Worm (Caenorhabditis elegans): ENCODE measurements around the gene ucp-4.

Gene ucp-4

DNA sequence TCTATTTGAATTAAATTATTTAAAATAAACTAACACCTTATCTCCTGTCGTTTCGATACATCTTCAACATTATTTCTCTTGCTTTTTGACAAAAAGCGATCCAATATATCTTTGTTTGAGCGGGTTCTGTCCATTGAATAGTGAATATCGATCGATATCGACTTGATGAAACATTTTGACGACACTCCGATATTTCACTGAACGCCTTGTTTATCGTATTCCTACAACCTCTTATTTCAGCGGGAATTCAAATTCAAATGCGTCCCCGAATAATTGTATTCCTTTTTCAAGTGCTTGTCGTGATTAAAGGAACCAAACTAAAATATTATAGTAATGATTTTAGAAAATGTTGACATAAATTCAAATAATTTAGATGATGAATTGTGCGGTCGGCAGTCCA lies 12.7 kb downstream of the ucp-4 start, which contains the start of the genes K07B1.7 and try-5 (continued):
- TF ChIP-seq Y67H2A.10 (GFP tag; conservative IDR thresholded peaks at IDR 0.05) (no peak), K12H6.12 (tag; optimal IDR thresholded peaks at IDR 0.05) (no peak), lin-26 (GFP tag; IDR thresholded peaks at IDR 0.05) (no peak), T07F8.4 (tag; optimal IDR thresholded peaks at IDR 0.05) (no peak), F37B4.10 (GFP tag; IDR thresholded peaks at IDR 0.05) (no peak), hmg-1.2 (GFP tag; IDR thresholded peaks at IDR 0.05) (no peak), B0261.1 (tag; optimal IDR thresholded peaks at IDR 0.05) (no peak), fkh-3 (tag; optimal IDR thresholded peaks at IDR 0.05) (no peak), efl-1 (GFP tag; optimal IDR thresholded peaks at IDR 0.05) (peak; percentile 68), F39B2.1 (GFP tag; IDR thresholded peaks at IDR 0.05) (no peak), lin-40 (tag; optimal IDR thresholded peaks at IDR 0.05) (no peak)

ce11 chrV:9349687-9350086 lies 15.6 kb downstream of the ucp-4 start, which contains the start of gene srx-47:
TSS of gene srx-47 (plus strand) at chrV:9349987.
- TF ChIP-seq lin-26 (GFP tag; IDR thresholded peaks at IDR 0.05) (no peak), C06A6.2 (GFP tag; conservative IDR thresholded peaks at IDR 0.05) (no peak), dpff-1 (tag; optimal IDR thresholded peaks at IDR 0.05) (no peak)

DNA sequence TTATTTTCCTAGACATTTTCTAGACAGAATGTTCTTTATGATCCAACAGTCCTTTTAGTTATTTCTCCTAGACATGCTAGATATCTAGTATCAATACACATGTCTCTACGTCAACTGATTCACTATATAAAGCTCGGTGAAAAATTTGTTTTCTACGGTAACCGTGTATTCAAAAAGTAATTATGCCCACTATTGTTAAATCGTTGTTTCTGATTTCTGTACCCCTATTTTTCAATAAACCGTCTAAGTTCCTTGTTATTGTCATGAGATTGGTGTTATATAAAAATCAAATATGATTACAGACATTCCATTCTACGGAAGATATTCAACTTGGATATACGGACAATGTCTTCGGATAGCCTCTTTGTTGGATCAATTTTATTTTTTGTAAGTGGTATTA lies 18.8 kb downstream of the ucp-4 start, which contains the start of gene srx-46:
Gene srx-46, plus strand, starts transcription at position 301 of the 400 bp plus-strand sequence.
- TF ChIP-seq snpc-4 (GFP tag; optimal IDR thresholded peaks at IDR 0.05), result no peak
- TF ChIP-seq snpc-4 (tag; optimal IDR thresholded peaks at IDR 0.05), result no peak
- no peak for TF ChIP-seq pha-4 (tag; optimal IDR thresholded peaks at IDR 0.05)
- no peak for TF ChIP-seq let-607 (tag; optimal IDR thresholded peaks at IDR 0.05)
- no peak for TF ChIP-seq tbp1 (GFP tag; optimal IDR thresholded peaks at IDR 0.05)
- TF ChIP-seq dox-1 (GFP tag; IDR thresholded peaks at IDR 0.05), result no peak
- no peak for TF ChIP-seq nfya-1 (tag; optimal IDR thresholded peaks at IDR 0.05; ENCODE audit: borderline replicate concordance, insufficient read depth)
- TF ChIP-seq akir-1 (GFP tag; optimal IDR thresholded peaks at IDR 0.05), result no peak
- no peak for TF ChIP-seq nhr-120 (GFP tag; IDR thresholded peaks at IDR 0.05)
- no peak for TF ChIP-seq repo-1 (tag; optimal IDR thresholded peaks at IDR 0.05)
- TF ChIP-seq B0035.1 (tag; optimal IDR thresholded peaks at IDR 0.05), result no peak
- no peak for TF ChIP-seq Y95B8A.8 (GFP tag; IDR thresholded peaks at IDR 0.05)
- no peak for TF ChIP-seq mxl-1 (tag; optimal IDR thresholded peaks at IDR 0.05)
- TF ChIP-seq attf-6 (GFP tag; IDR thresholded peaks at IDR 0.05), result no peak
- no peak for TF ChIP-seq lin-40 (tag; optimal IDR thresholded peaks at IDR 0.05)

ce11 chrV:9355371-9355770 lies 21.3 kb downstream of the ucp-4 start, which contains the start of gene ttr-40:
TSS of gene ttr-40 (minus strand) at chrV:9355471.
- TF ChIP-seq ztf-18 (tag; optimal IDR thresholded peaks at IDR 0.05) (no peak), F57A8.1 (GFP tag; optimal IDR thresholded peaks at IDR 0.05) (no peak), pha-4 (tag; optimal IDR thresholded peaks at IDR 0.05) (no peak), Y53G8AR.9 (GFP tag; conservative IDR thresholded peaks at IDR 0.05) (no peak), attf-5 (GFP tag; optimal IDR thresholded peaks at IDR 0.05) (no peak), efl-1 (GFP tag; optimal IDR thresholded peaks at IDR 0.05) (no peak), gei-17 (GFP tag; optimal IDR thresholded peaks at IDR 0.05) (no peak), ztf-3 (GFP tag; optimal IDR thresholded peaks at IDR 0.05) (no peak), sdz-38 (tag; optimal IDR thresholded peaks at IDR 0.05) (no peak), Y56A3A.18 (GFP tag; IDR thresholded peaks at IDR 0.05) (no peak), K12H6.12 (tag; optimal IDR thresholded peaks at IDR 0.05) (no peak), hsf-1 (GFP tag; IDR thresholded peaks at IDR 0.05) (no peak), F55B11.4 (tag; optimal IDR thresholded peaks at IDR 0.05; ENCODE audit: borderline replicate concordance, insufficient read depth) (no peak), ekl-4 (GFP tag; IDR thresholded peaks at IDR 0.05) (no peak), ceh-27 (GFP tag; optimal IDR thresholded peaks at IDR 0.05) (no peak), hmg-1.2 (GFP tag; IDR thresholded peaks at IDR 0.05) (no peak)

Measured in whole organism, young adult.